Worm (Caenorhabditis elegans) whole organism, L4/young adult: Measurements from ENCODE around the gene nduf-9.

ENCODE experiments used
- dao-5 ChIP-seq: sonication (generic microtip); optimal IDR thresholded peaks from 2 replicates; lab custom pipeline; 2016; ENCODE audit warnings: missing genotype, missing genetic modification characterization, moderate library complexity, missing compliant biosample characterization
- him-1 ChIP-seq: sonication (generic microtip); optimal IDR thresholded peaks from 2 replicates; lab custom pipeline; 2016; ENCODE audit warnings: missing genotype, missing genetic modification reagents, missing genetic modification characterization, missing compliant biosample characterization

DNA sequence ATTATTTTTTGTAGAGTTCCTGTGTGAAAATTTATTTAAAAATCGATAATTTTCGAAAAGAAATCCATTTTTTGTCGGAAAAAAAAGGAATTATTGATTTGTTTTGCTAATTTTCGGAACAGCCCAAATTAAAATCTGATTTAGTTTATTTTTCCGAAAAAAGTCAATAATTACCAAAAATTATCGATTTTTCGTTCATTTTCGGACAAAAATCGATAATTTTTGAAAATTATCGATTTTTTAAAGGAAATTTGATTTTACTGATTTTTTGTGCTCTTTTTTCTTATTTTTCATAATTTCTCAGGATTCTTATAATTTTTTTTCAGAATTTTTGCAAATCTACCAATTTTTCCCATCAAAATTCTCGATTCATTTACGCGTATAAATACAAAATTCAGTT, 7.0 kb downstream of the nduf-9 start:
- no peak for TF ChIP-seq dao-5 (tag; lab: Kevin White, UChicago)
- TF ChIP-seq him-1 = no peak
